Fruit fly (Drosophila melanogaster) whole organism, prepupa: ENCODE data around the gene Rap1.
A peak's percentile ranks its signal among the peaks of the same experiment; 100 is the strongest.

Experiments used
- Blimp-1 ChIP-seq: fragments of 200-800 bp; sonication (Bioruptor generic); optimal IDR thresholded peaks from 3 replicates; lab custom pipeline; 2017; ENCODE audit warnings: missing biosample characterization, missing genetic modification characterization, mild to moderate bottlenecking, moderate library complexity, missing genetic modification reagents
- CG10669 ChIP-seq: fragments of 200-800 bp; sonication (Bioruptor generic); optimal IDR thresholded peaks from 3 replicates; lab custom pipeline; 2018; ENCODE audit warnings: missing biosample characterization, mild to moderate bottlenecking, missing genetic modification characterization, moderate library complexity
- CG11294 ChIP-seq: fragments of 200-800 bp; sonication (Bioruptor generic); IDR thresholded peaks from 2 replicates; pipeline ENCODE4 v1.3.6; 2022; ENCODE audit warnings: missing biosample characterization, missing genetic modification characterization
- CG15336 ChIP-seq: fragments of 200-800 bp; sonication (Bioruptor generic); IDR thresholded peaks from 2 replicates; pipeline ENCODE4 v1.3.6; 2022; ENCODE audit warnings: missing biosample characterization, missing genetic modification characterization
- CG16779 ChIP-seq: fragments of 200-800 bp; sonication (Bioruptor generic); optimal IDR thresholded peaks from 3 replicates; lab custom pipeline; 2017; ENCODE audit warnings: missing biosample characterization, mild to moderate bottlenecking, missing genetic modification characterization
- CG31627 ChIP-seq: fragments of 200-800 bp; sonication (Bioruptor generic); optimal IDR thresholded peaks from 3 replicates; lab custom pipeline; 2016; ENCODE audit warnings: missing biosample characterization, missing genetic modification characterization
- CG32006 ChIP-seq: fragments of 200-800 bp; sonication (Bioruptor generic); optimal IDR thresholded peaks from 3 replicates; lab custom pipeline; 2017; ENCODE audit warnings: missing biosample characterization, mild to moderate bottlenecking, missing genetic modification characterization
- CG34406 ChIP-seq: fragments of 200-800 bp; sonication (Bioruptor generic); optimal IDR thresholded peaks from 3 replicates; lab custom pipeline; 2016; ENCODE audit warnings: missing biosample characterization, missing genetic modification characterization
- CG3919 ChIP-seq: fragments of 200-800 bp; sonication (Bioruptor generic); optimal IDR thresholded peaks from 3 replicates; lab custom pipeline; 2016; ENCODE audit warnings: missing biosample characterization, missing genetic modification characterization
- CG4318 ChIP-seq: fragments of 200-800 bp; sonication (Bioruptor generic); optimal IDR thresholded peaks from 3 replicates; lab custom pipeline; 2017; ENCODE audit warnings: missing biosample characterization, mild to moderate bottlenecking, missing genetic modification characterization
- CG6163 ChIP-seq: fragments of 200-800 bp; sonication (Bioruptor generic); IDR thresholded peaks from 3 replicates; pipeline ENCODE4 v1.3.6; 2022; ENCODE audit warnings: missing biosample characterization, missing genetic modification characterization
- CG6276 ChIP-seq: fragments of 200-800 bp; sonication (Bioruptor generic); optimal IDR thresholded peaks from 2 replicates; lab custom pipeline; 2017; ENCODE audit warnings: missing biosample characterization, mild to moderate bottlenecking, missing genetic modification characterization
- CG6792 ChIP-seq: fragments of 200-800 bp; sonication (Bioruptor generic); optimal IDR thresholded peaks from 3 replicates; lab custom pipeline; 2016; ENCODE audit warnings: missing biosample characterization, missing genetic modification characterization
- CG6808 ChIP-seq: fragments of 200-800 bp; sonication (Bioruptor generic); optimal IDR thresholded peaks from 3 replicates; lab custom pipeline; 2017; ENCODE audit warnings: missing biosample characterization, missing genetic modification characterization, mild to moderate bottlenecking, moderate library complexity, missing genetic modification reagents
- CG7368 ChIP-seq: fragments of 200-800 bp; sonication (Bioruptor generic); optimal IDR thresholded peaks from 3 replicates; lab custom pipeline; 2016; ENCODE audit warnings: missing biosample characterization, missing genetic modification characterization
- CG8119 ChIP-seq: fragments of 200-800 bp; sonication (Bioruptor generic); IDR thresholded peaks from 3 replicates; pipeline ENCODE4 v1.3.6; 2022; ENCODE audit warnings: missing biosample characterization, missing genetic modification characterization
- CG8319 ChIP-seq: fragments of 200-800 bp; sonication (Bioruptor generic); optimal IDR thresholded peaks from 3 replicates; lab custom pipeline; 2016; ENCODE audit warnings: missing biosample characterization, missing genetic modification characterization
- CG8632 ChIP-seq: fragments of 200-800 bp; sonication (Bioruptor generic); optimal IDR thresholded peaks from 3 replicates; lab custom pipeline; 2016; ENCODE audit warnings: missing biosample characterization, missing genetic modification characterization
- CG9139 ChIP-seq: fragments of 200-800 bp; sonication (Bioruptor generic); optimal IDR thresholded peaks from 3 replicates; lab custom pipeline; 2017; ENCODE audit warnings: missing biosample characterization, mild to moderate bottlenecking, missing genetic modification characterization
- Eip75B ChIP-seq: fragments of 200-800 bp; sonication (Bioruptor generic); optimal IDR thresholded peaks from 3 replicates; lab custom pipeline; 2016; ENCODE audit warnings: missing biosample characterization, missing genetic modification characterization
- Eip78C ChIP-seq: fragments of 200-800 bp; sonication (Bioruptor generic); peaks from one replicate; lab custom pipeline; 2016; ENCODE audit warnings: missing biosample characterization, missing genetic modification characterization
- Eip93F ChIP-seq: fragments of 200-800 bp; sonication (Bioruptor generic); optimal IDR thresholded peaks from 2 replicates; lab custom pipeline; 2016; ENCODE audit warnings: missing biosample characterization, mild to moderate bottlenecking, missing genetic modification characterization
- Ets21C ChIP-seq: fragments of 200-800 bp; sonication (Bioruptor generic); optimal IDR thresholded peaks from 3 replicates; lab custom pipeline; 2016; ENCODE audit warnings: missing biosample characterization, missing genetic modification characterization
- Ets96B ChIP-seq: fragments of 200-800 bp; optimal IDR thresholded peaks from 2 replicates; lab custom pipeline; 2019; ENCODE audit warnings: missing biosample characterization, mild to moderate bottlenecking, missing genetic modification characterization, moderate library complexity
- Gug ChIP-seq: fragments of 200-800 bp; sonication (Bioruptor generic); IDR thresholded peaks from 2 replicates; pipeline ENCODE4 v1.3.6; 2022; ENCODE audit warnings: missing biosample characterization, missing genetic modification characterization
- Hr39 ChIP-seq: fragments of 200-800 bp; sonication (Bioruptor generic); optimal IDR thresholded peaks from 2 replicates; lab custom pipeline; 2016; ENCODE audit warnings: missing biosample characterization, missing genetic modification characterization
- Hr4 ChIP-seq: fragments of 200-800 bp; sonication (Bioruptor generic); optimal IDR thresholded peaks from 3 replicates; lab custom pipeline; 2016; ENCODE audit warnings: missing biosample characterization, missing genetic modification characterization
- Met ChIP-seq: fragments of 200-800 bp; sonication (Bioruptor generic); optimal IDR thresholded peaks from 3 replicates; lab custom pipeline; 2016; ENCODE audit warnings: missing biosample characterization, missing genetic modification characterization
- Smox ChIP-seq: fragments of 200-800 bp; sonication (Bioruptor generic); optimal IDR thresholded peaks from 3 replicates; lab custom pipeline; 2016; ENCODE audit warnings: missing biosample characterization, missing genetic modification characterization
- Sox102F ChIP-seq: fragments of 200-800 bp; sonication (Bioruptor generic); optimal IDR thresholded peaks from 2 replicates; lab custom pipeline; 2016; ENCODE audit warnings: missing biosample characterization, mild to moderate bottlenecking, missing genetic modification characterization
- Sox15 ChIP-seq: fragments of 200-800 bp; sonication (Bioruptor generic); optimal IDR thresholded peaks from 3 replicates; lab custom pipeline; 2016; ENCODE audit warnings: missing biosample characterization, missing genetic modification characterization
- achi ChIP-seq: fragments of 200-800 bp; sonication (Bioruptor generic); optimal IDR thresholded peaks from 3 replicates; lab custom pipeline; 2016; ENCODE audit warnings: missing biosample characterization, missing genetic modification characterization
- cyc ChIP-seq: fragments of 200-800 bp; sonication (Bioruptor generic); optimal IDR thresholded peaks from 3 replicates; lab custom pipeline; 2016; ENCODE audit warnings: missing biosample characterization, missing genetic modification characterization
- dac ChIP-seq: fragments of 200-800 bp; sonication (Bioruptor generic); optimal IDR thresholded peaks from 2 replicates; lab custom pipeline; 2017; ENCODE audit warnings: missing biosample characterization, mild to moderate bottlenecking, missing genetic modification characterization
- dsx ChIP-seq: fragments of 200-800 bp; optimal IDR thresholded peaks from 3 replicates; lab custom pipeline; 2019; ENCODE audit warnings: missing biosample characterization, mild to moderate bottlenecking, missing genetic modification characterization, moderate library complexity; ENCODE audit not compliant: poor library complexity, severe bottlenecking
- eg ChIP-seq: fragments of 200-800 bp; sonication (Bioruptor generic); IDR thresholded peaks from 3 replicates; pipeline ENCODE4 v1.3.6; 2022; ENCODE audit warnings: missing biosample characterization, missing genetic modification characterization
- esn ChIP-seq: fragments of 200-800 bp; sonication (Bioruptor generic); optimal IDR thresholded peaks from 2 replicates; lab custom pipeline; 2016; ENCODE audit warnings: missing biosample characterization, mild to moderate bottlenecking, missing genetic modification characterization, moderate library complexity
- fd59A ChIP-seq: fragments of 200-800 bp; sonication (Bioruptor generic); optimal IDR thresholded peaks from 2 replicates; lab custom pipeline; 2017; ENCODE audit warnings: missing biosample characterization, mild to moderate bottlenecking, missing genetic modification characterization, missing genetic modification reagents
- fd85E ChIP-seq: fragments of 200-800 bp; sonication (Bioruptor generic); optimal IDR thresholded peaks from 3 replicates; lab custom pipeline; 2016; ENCODE audit warnings: missing biosample characterization, missing genetic modification characterization
- fkh ChIP-seq: fragments of 200-800 bp; sonication (Bioruptor generic); optimal IDR thresholded peaks from 3 replicates; lab custom pipeline; 2017; ENCODE audit warnings: missing biosample characterization, mild to moderate bottlenecking, missing genetic modification characterization, moderate library complexity
- lz ChIP-seq: fragments of 200-800 bp; sonication (Bioruptor generic); optimal IDR thresholded peaks from 3 replicates; lab custom pipeline; 2016; ENCODE audit warnings: missing biosample characterization, missing genetic modification characterization
- net ChIP-seq: fragments of 200-800 bp; sonication (Bioruptor generic); optimal IDR thresholded peaks from 3 replicates; lab custom pipeline; 2016; ENCODE audit warnings: missing biosample characterization, missing genetic modification characterization
- pdm3 ChIP-seq: fragments of 200-800 bp; sonication (Bioruptor generic); optimal IDR thresholded peaks from 3 replicates; lab custom pipeline; 2016; ENCODE audit warnings: missing biosample characterization, missing genetic modification characterization
- salr ChIP-seq, 2 experiments: fragments of 200-800 bp; sonication (Bioruptor generic); optimal IDR thresholded peaks; 3 replicates each; lab custom pipeline; 2016 to 2018; ENCODE audit warnings: missing biosample characterization in 2 of 2, missing genetic modification characterization in 2 of 2, mild to moderate bottlenecking in 1 of 2
- spab ChIP-seq: fragments of 200-800 bp; sonication (Bioruptor generic); optimal IDR thresholded peaks from 2 replicates; lab custom pipeline; 2017; ENCODE audit warnings: missing biosample characterization, mild to moderate bottlenecking, missing genetic modification characterization, missing genetic modification reagents
- ss ChIP-seq, 2 experiments: fragments of 200-800 bp; sonication (Bioruptor generic); optimal IDR thresholded peaks; 2 replicates in 1 of 2; 3 replicates in 1 of 2; lab custom pipeline; 2017 to 2018; ENCODE audit warnings: mild to moderate bottlenecking in 2 of 2, missing biosample characterization in 2 of 2, missing genetic modification characterization in 2 of 2, moderate library complexity in 1 of 2
- svp ChIP-seq: fragments of 200-800 bp; sonication (Bioruptor generic); peaks from one replicate; lab custom pipeline; 2016; ENCODE audit warnings: missing biosample characterization, missing genetic modification characterization

Rap1 gene

dm6 chr3L:1859563-1859962 is 2.5 kb downstream of the Rap1 start (continued):
- TF ChIP-seq achi (GFP tag; lab: Kevin White, UChicago) (peak; percentile 45), CG6276 (GFP tag; lab: Kevin White, UChicago) (no peak)

dm6 chr3L:1856467-1857350 is 5.3 kb downstream of the Rap1 start, which contains the start of gene CG12024:
Gene CG12024, plus strand, starts transcription at chr3L:1857165.
- TF ChIP-seq Eip93F (GFP tag; lab: Kevin White, UChicago) = no peak
- TF ChIP-seq Met (GFP tag; lab: Kevin White, UChicago) = peak; percentile 69
- peak; percentile 75 for TF ChIP-seq Hr4 (GFP tag; lab: Kevin White, UChicago)
- TF ChIP-seq dac (GFP tag; lab: Kevin White, UChicago) = peak; percentile 39
- peak; percentile 32 for TF ChIP-seq CG34406 (GFP tag; lab: Kevin White, UChicago)
- peak; percentile 20 for TF ChIP-seq CG8319
- TF ChIP-seq fd85E (GFP tag; lab: Kevin White, UChicago) = no peak
- TF ChIP-seq CG16779 = no peak
- no peak for TF ChIP-seq CG9139
- TF ChIP-seq pdm3 (GFP tag; lab: Kevin White, UChicago) = peak; percentile 76
- TF ChIP-seq Eip75B = peak; percentile 70
- TF ChIP-seq lz (GFP tag; lab: Kevin White, UChicago) = peak; percentile 69
- no peak for TF ChIP-seq CG8119 (GFP tag; lab: Robert Waterston, UW)
- TF ChIP-seq net (GFP tag; lab: Kevin White, UChicago) = peak; percentile 10
- no peak for TF ChIP-seq CG6163
- no peak for TF ChIP-seq CG8632
- peak; percentile 57 for TF ChIP-seq Gug
- peak; percentile 7 for TF ChIP-seq fkh (GFP tag; lab: Kevin White, UChicago)
- TF ChIP-seq spab (GFP tag; lab: Kevin White, UChicago) = no peak
- peak; percentile 96 for TF ChIP-seq svp (GFP tag; lab: Kevin White, UChicago)
- peak; percentile 52 for TF ChIP-seq Sox102F (GFP tag; lab: Kevin White, UChicago)
- TF ChIP-seq CG10669 (GFP tag; lab: Kevin White, UChicago) = peak; percentile 41
- TF ChIP-seq achi (GFP tag; lab: Kevin White, UChicago) = peak; percentile 73
- TF ChIP-seq Blimp-1 (GFP tag; lab: Kevin White, UChicago) = no peak
- no peak for TF ChIP-seq salr (GFP tag; optimal IDR thresholded peaks at IDR 0.05; lab: Kevin White, UChicago)
- TF ChIP-seq Ets21C (GFP tag; lab: Kevin White, UChicago) = peak; percentile 49
- peak; percentile 74 for TF ChIP-seq CG31627 (GFP tag; lab: Kevin White, UChicago)
- TF ChIP-seq Eip78C (GFP tag; lab: Kevin White, UChicago) = peak; percentile 88
- TF ChIP-seq Smox (GFP tag; lab: Kevin White, UChicago) = peak; percentile 58
- peak; percentile 71 for TF ChIP-seq CG32006
- TF ChIP-seq CG4318 = peak; percentile 46
- TF ChIP-seq Hr39 (GFP tag; lab: Kevin White, UChicago) = peak; percentile 76
- peak; percentile 15 for TF ChIP-seq CG6808
- no peak for TF ChIP-seq dsx (GFP tag; lab: Kevin White, UChicago)
- no peak for TF ChIP-seq CG6276 (GFP tag; lab: Kevin White, UChicago)
- TF ChIP-seq ss (GFP tag; optimal IDR thresholded peaks at IDR 0.05; lab: Kevin White, UChicago) = peak in 1 of 2 experiments; percentile 4
- no peak for TF ChIP-seq CG6792 (GFP tag; lab: Kevin White, UChicago)
- TF ChIP-seq CG15336 (GFP tag; lab: Robert Waterston, UW) = no peak
- TF ChIP-seq cyc (GFP tag; lab: Kevin White, UChicago) = peak; percentile 62
- peak; percentile 5 for TF ChIP-seq CG7368 (GFP tag; lab: Kevin White, UChicago)
- peak; percentile 38; the same call in 1 of the 3 replicates for TF ChIP-seq eg (GFP tag; lab: Robert Waterston, UW)
- TF ChIP-seq CG3919 = peak; percentile 54
- TF ChIP-seq Ets96B (tag; lab: Kevin White, UChicago) = peak; percentile 22
- TF ChIP-seq esn (GFP tag; lab: Kevin White, UChicago) = peak; percentile 66
- no peak for TF ChIP-seq fd59A
- TF ChIP-seq Sox15 (GFP tag; lab: Kevin White, UChicago) = peak; percentile 42
- TF ChIP-seq CG11294 = peak; percentile 11; the same call in 1 of the 2 replicates
